Fruit fly (Drosophila melanogaster) whole organism, embryonic: ENCODE results near the gene Vha36-3.

Source experiments
- Adf1 ChIP-seq: fragments of 200-800 bp; sonication (Bioruptor generic); IDR thresholded peaks from 2 replicates; pipeline ENCODE4 v1.3.6; 2022; ENCODE audit warnings: missing biosample characterization, missing genetic modification characterization
- CG10543 ChIP-seq: fragments of 200-800 bp; sonication (Bioruptor generic); optimal IDR thresholded peaks from 3 replicates; lab custom pipeline; 2017; ENCODE audit warnings: missing biosample characterization, mild to moderate bottlenecking, missing genetic modification characterization, moderate library complexity
- CG10979 ChIP-seq: fragments of 200-800 bp; sonication (Bioruptor generic); optimal IDR thresholded peaks from 2 replicates; lab custom pipeline; 2018; ENCODE audit warnings: missing biosample characterization, mild to moderate bottlenecking, missing genetic modification characterization, moderate library complexity
- CG11696 ChIP-seq: fragments of 200-800 bp; sonication (Bioruptor generic); IDR thresholded peaks from 2 replicates; pipeline ENCODE4 v1.3.6; 2022; ENCODE audit warnings: missing biosample characterization, missing genetic modification characterization
- CG12769 ChIP-seq: fragments of 200-800 bp; sonication (Bioruptor generic); optimal IDR thresholded peaks from 2 replicates; lab custom pipeline; 2019; ENCODE audit warnings: missing biosample characterization, mild to moderate bottlenecking, missing genetic modification characterization, moderate library complexity
- CG13624 ChIP-seq: fragments of 200-800 bp; sonication (Bioruptor generic); optimal IDR thresholded peaks from 2 replicates; lab custom pipeline; 2016; ENCODE audit warnings: missing biosample characterization, missing genetic modification characterization
- CG14014 ChIP-seq: fragments of 200-800 bp; sonication (Bioruptor generic); IDR thresholded peaks from 2 replicates; pipeline ENCODE4 v1.3.6; 2022; ENCODE audit warnings: missing biosample characterization, missing genetic modification characterization
- CG14050 ChIP-seq: fragments of 200-800 bp; sonication (Bioruptor generic); IDR thresholded peaks from 3 replicates; pipeline ENCODE4 v1.3.6; 2022; ENCODE audit warnings: missing biosample characterization, missing genetic modification characterization
- CG15514 ChIP-seq: fragments of 200-800 bp; sonication (Bioruptor generic); optimal IDR thresholded peaks from 3 replicates; lab custom pipeline; 2017; ENCODE audit warnings: missing biosample characterization, missing genetic modification characterization, mild to moderate bottlenecking, moderate library complexity, missing genetic modification reagents
- CG1603 ChIP-seq: fragments of 200-800 bp; sonication (Bioruptor generic); optimal IDR thresholded peaks from 2 replicates; lab custom pipeline; 2019; ENCODE audit warnings: missing biosample characterization, mild to moderate bottlenecking, missing genetic modification characterization, moderate library complexity
- CG17385 ChIP-seq: fragments of 200-800 bp; sonication (Bioruptor generic); optimal IDR thresholded peaks from 3 replicates; lab custom pipeline; 2018; ENCODE audit warnings: missing biosample characterization, mild to moderate bottlenecking, missing genetic modification characterization
- CG17612 ChIP-seq: fragments of 200-800 bp; sonication (Bioruptor generic); IDR thresholded peaks from 2 replicates; pipeline ENCODE4 v1.3.6; 2022; ENCODE audit warnings: missing biosample characterization, missing genetic modification characterization
- CG1792 ChIP-seq: fragments of 200-800 bp; sonication (Bioruptor generic); optimal IDR thresholded peaks from 2 replicates; lab custom pipeline; 2016; ENCODE audit warnings: missing biosample characterization, missing genetic modification characterization
- CG33213 ChIP-seq: fragments of 200-800 bp; sonication (Bioruptor generic); optimal IDR thresholded peaks from 3 replicates; lab custom pipeline; 2016; ENCODE audit warnings: missing biosample characterization, missing genetic modification characterization
- CG34422 ChIP-seq: fragments of 200-800 bp; sonication (Bioruptor generic); IDR thresholded peaks from 3 replicates; pipeline ENCODE4 v1.3.6; 2022; ENCODE audit warnings: missing biosample characterization, missing genetic modification characterization
- CG5953 ChIP-seq: fragments of 200-800 bp; sonication (Bioruptor generic); IDR thresholded peaks from 2 replicates; pipeline ENCODE4 v1.3.6; 2022; ENCODE audit warnings: missing biosample characterization, missing genetic modification characterization
- CG9797 ChIP-seq: fragments of 200-800 bp; sonication (Bioruptor generic); optimal IDR thresholded peaks from 3 replicates; lab custom pipeline; 2018; ENCODE audit warnings: missing biosample characterization, mild to moderate bottlenecking, missing genetic modification characterization
- E2f1 ChIP-seq: fragments of 200-800 bp; sonication (Bioruptor generic); IDR thresholded peaks from 2 replicates; pipeline ENCODE4 v1.3.6; 2022; ENCODE audit warnings: missing biosample characterization, missing genetic modification characterization
- HLH3B ChIP-seq: fragments of 200-800 bp; sonication (Bioruptor generic); IDR thresholded peaks from 2 replicates; pipeline ENCODE4 v1.3.6; 2022; ENCODE audit warnings: missing biosample characterization, missing genetic modification characterization
- Hsf ChIP-seq: fragments of 200-800 bp; sonication (Bioruptor generic); optimal IDR thresholded peaks from 3 replicates; lab custom pipeline; 2016; ENCODE audit warnings: missing biosample characterization, missing genetic modification characterization
- MBD-R2 ChIP-seq: fragments of 200-800 bp; sonication (Bioruptor generic); IDR thresholded peaks from 2 replicates; pipeline ENCODE4 v1.3.6; 2022; ENCODE audit warnings: missing biosample characterization, missing genetic modification characterization
- Med ChIP-seq: fragments of 200-800 bp; sonication (Bioruptor generic); peaks from one replicate; lab custom pipeline; 2016; ENCODE audit warnings: missing biosample characterization, missing genetic modification characterization, mild to moderate bottlenecking, inconsistent platforms, moderate library complexity
- NC2α ChIP-seq: fragments of 200-800 bp; sonication (Bioruptor generic); optimal IDR thresholded peaks from 2 replicates; lab custom pipeline; 2016; ENCODE audit warnings: missing biosample characterization, missing genetic modification characterization
- NfI ChIP-seq: fragments of 200-800 bp; sonication (Bioruptor generic); optimal IDR thresholded peaks from 3 replicates; lab custom pipeline; 2018; ENCODE audit warnings: missing biosample characterization, mild to moderate bottlenecking, missing genetic modification characterization, moderate library complexity
- Side ChIP-seq: fragments of 200-800 bp; sonication (Bioruptor generic); optimal IDR thresholded peaks from 2 replicates; lab custom pipeline; 2016; ENCODE audit warnings: missing biosample characterization, missing genetic modification characterization
- Sry-δ ChIP-seq: fragments of 200-800 bp; sonication (Bioruptor generic); optimal IDR thresholded peaks from 2 replicates; lab custom pipeline; 2016; ENCODE audit warnings: missing biosample characterization, missing genetic modification characterization
- ab ChIP-seq: fragments of 200-800 bp; sonication (Bioruptor generic); optimal IDR thresholded peaks from 2 replicates; lab custom pipeline; 2016; ENCODE audit warnings: missing biosample characterization, missing genetic modification characterization
- crc ChIP-seq: fragments of 200-800 bp; sonication (Bioruptor generic); optimal IDR thresholded peaks from 2 replicates; lab custom pipeline; 2016; ENCODE audit warnings: missing biosample characterization, missing genetic modification characterization
- cwo ChIP-seq: fragments of 200-800 bp; sonication (Bioruptor generic); optimal IDR thresholded peaks from 3 replicates; lab custom pipeline; 2017; ENCODE audit warnings: missing biosample characterization, missing genetic modification characterization, mild to moderate bottlenecking, moderate library complexity, missing genetic modification reagents
- dm ChIP-seq: fragments of 200-800 bp; sonication (Bioruptor generic); optimal IDR thresholded peaks from 3 replicates; lab custom pipeline; 2016; ENCODE audit warnings: missing biosample characterization, missing genetic modification characterization
- emc ChIP-seq: fragments of 200-800 bp; sonication (Bioruptor generic); optimal IDR thresholded peaks from 2 replicates; lab custom pipeline; 2016; ENCODE audit warnings: missing biosample characterization, missing genetic modification characterization
- gcm ChIP-seq: fragments of 200-800 bp; sonication (Bioruptor generic); optimal IDR thresholded peaks from 2 replicates; lab custom pipeline; 2019; ENCODE audit warnings: missing biosample characterization, mild to moderate bottlenecking, missing genetic modification characterization, moderate library complexity
- gcm2 ChIP-seq: fragments of 200-800 bp; sonication (Bioruptor generic); optimal IDR thresholded peaks from 2 replicates; lab custom pipeline; 2016; ENCODE audit warnings: missing biosample characterization, missing genetic modification characterization
- insv ChIP-seq, 2 experiments: fragments of 200-800 bp; sonication (Bioruptor generic); optimal IDR thresholded peaks; 3 replicates each; lab custom pipeline; 2016 to 2018; ENCODE audit warnings: missing biosample characterization in 2 of 2, missing genetic modification characterization in 2 of 2
- lab ChIP-seq: fragments of 200-800 bp; sonication (Bioruptor generic); optimal IDR thresholded peaks from 3 replicates; lab custom pipeline; 2017; ENCODE audit warnings: missing biosample characterization, missing genetic modification characterization, mild to moderate bottlenecking, moderate library complexity, missing genetic modification reagents
- nmo ChIP-seq: fragments of 200-800 bp; sonication (Bioruptor generic); optimal IDR thresholded peaks from 2 replicates; lab custom pipeline; 2018; ENCODE audit warnings: missing biosample characterization, mild to moderate bottlenecking, missing genetic modification characterization, moderate library complexity
- nom ChIP-seq: fragments of 200-800 bp; sonication (Bioruptor generic); optimal IDR thresholded peaks from 2 replicates; lab custom pipeline; 2017; ENCODE audit warnings: missing biosample characterization, missing genetic modification characterization, mild to moderate bottlenecking, moderate library complexity, missing genetic modification reagents
- onecut ChIP-seq: fragments of 200-800 bp; sonication (Bioruptor generic); IDR thresholded peaks from 2 replicates; pipeline ENCODE4 v1.3.6; 2022; ENCODE audit warnings: missing biosample characterization, missing genetic modification characterization
- prd ChIP-seq, 3 experiments: fragments of >200 bp in 2 of 3; fragments of 200-800 bp in 1 of 3; sonication (Bioruptor generic) in 1 of 3; optimal IDR thresholded peaks in 2 of 3; IDR thresholded peaks in 1 of 3; 2 replicates in 2 of 3; 3 replicates in 1 of 3; pipeline versions ENCODE4 v1.3.6 to Lab custom; 2017 to 2022; ENCODE audit warnings: missing biosample characterization in 1 of 3, missing genetic modification characterization in 1 of 3
- row ChIP-seq: fragments of 200-800 bp; sonication (Bioruptor generic); IDR thresholded peaks from 3 replicates; pipeline ENCODE4 v1.3.6; 2022; ENCODE audit warnings: missing biosample characterization, missing genetic modification characterization
- sd ChIP-seq: fragments of 200-800 bp; sonication (Bioruptor generic); optimal IDR thresholded peaks from 3 replicates; lab custom pipeline; 2018; ENCODE audit warnings: missing biosample characterization, mild to moderate bottlenecking, missing genetic modification characterization, moderate library complexity
- sens ChIP-seq: fragments of 200-800 bp; sonication (Bioruptor generic); peaks from one replicate; lab custom pipeline; 2016; ENCODE audit warnings: missing biosample characterization, missing genetic modification characterization
- sima ChIP-seq: fragments of 200-800 bp; sonication (Bioruptor generic); optimal IDR thresholded peaks from 2 replicates; lab custom pipeline; 2016; ENCODE audit warnings: missing biosample characterization, missing genetic modification characterization
- ssp ChIP-seq: fragments of 200-800 bp; sonication (Bioruptor generic); IDR thresholded peaks from 2 replicates; pipeline ENCODE4 v1.3.6; 2022; ENCODE audit warnings: missing biosample characterization, missing genetic modification characterization
- vnd ChIP-seq: fragments of 200-800 bp; sonication (Bioruptor generic); IDR thresholded peaks from 3 replicates; pipeline ENCODE4 v1.3.6; 2022; ENCODE audit warnings: missing biosample characterization, missing genetic modification characterization; ENCODE audit not compliant: partially characterized antibody
- wdn ChIP-seq: fragments of 200-800 bp; sonication (Bioruptor generic); IDR thresholded peaks from 2 replicates; pipeline ENCODE4 v1.3.6; 2022; ENCODE audit warnings: missing biosample characterization, missing genetic modification characterization
- zfh2 ChIP-seq: fragments of 200-800 bp; sonication (Bioruptor generic); optimal IDR thresholded peaks from 2 replicates; lab custom pipeline; 2016; ENCODE audit warnings: missing biosample characterization, missing genetic modification characterization

The Vha36-3 gene

dm6 chrX:2588415-2589411 is 8.4 kb upstream of the Vha36-3 start, which contains the start of gene egh (continued):
- TF ChIP-seq onecut = peak; percentile 77
- TF ChIP-seq wdn (GFP tag; lab: Robert Waterston, UW) = peak; percentile 12; the same call in 1 of the 2 replicates
- peak; percentile 29 for TF ChIP-seq CG33213 (GFP tag; lab: Kevin White, UChicago)
- peak; percentile 82 for TF ChIP-seq Med
- TF ChIP-seq zfh2 (GFP tag; lab: Kevin White, UChicago) = peak; percentile 34
- TF ChIP-seq crc (GFP tag; lab: Kevin White, UChicago) = no peak
- TF ChIP-seq CG15514 = peak; percentile 76
- peak; percentile 5 for TF ChIP-seq CG13624 (GFP tag; lab: Kevin White, UChicago)
- TF ChIP-seq row (GFP tag; lab: Robert Waterston, UW) = peak; percentile 52; the same call in 1 of the 3 replicates
- TF ChIP-seq vnd (GFP tag; lab: Robert Waterston, UW) = no peak
- no peak for TF ChIP-seq prd (optimal IDR thresholded peaks at IDR 0.05; lab: Kevin White, UChicago)
- TF ChIP-seq prd (GFP tag; IDR thresholded peaks at IDR 0.05; lab: Robert Waterston, UW) = peak; percentile 61; the same call in 2 of the 3 replicates
- no peak for TF ChIP-seq NC2α (GFP tag; lab: Kevin White, UChicago)
- no peak for TF ChIP-seq sima (GFP tag; lab: Kevin White, UChicago)
- 0 out of 2 replicates have a peak, but pooled peaks have one; percentile 32 for TF ChIP-seq CG5953
- TF ChIP-seq CG12769 (tag; lab: Kevin White, UChicago) = no peak
- TF ChIP-seq CG1792 (GFP tag; lab: Kevin White, UChicago) = peak; percentile 28
- TF ChIP-seq lab = peak; percentile 57
- peak; percentile 97 for TF ChIP-seq CG9797
- peak; percentile 13 for TF ChIP-seq nmo (GFP tag; lab: Kevin White, UChicago)
- peak; percentile 11 for TF ChIP-seq sd
- peak; percentile 30 for TF ChIP-seq Hsf (GFP tag; lab: Kevin White, UChicago)
- TF ChIP-seq NfI = no peak
- TF ChIP-seq sens = peak; percentile 79
- no peak for TF ChIP-seq CG17612 (GFP tag; lab: Robert Waterston, UW)
- TF ChIP-seq emc (GFP tag; lab: Kevin White, UChicago) = peak; percentile 14
- TF ChIP-seq Sry-δ (GFP tag; lab: Kevin White, UChicago) = peak; percentile 50
- TF ChIP-seq ab (GFP tag; lab: Kevin White, UChicago) = no peak
- no peak for TF ChIP-seq CG10979 (tag; lab: Kevin White, UChicago)
- TF ChIP-seq E2f1 (GFP tag; lab: Robert Waterston, UW) = 0 out of 2 replicates have a peak, but pooled peaks have one; percentile 34
- peak; percentile 58 for TF ChIP-seq MBD-R2
- TF ChIP-seq Adf1 (GFP tag; lab: Robert Waterston, UW) = peak; percentile 35; the same call in 1 of the 2 replicates
- TF ChIP-seq gcm2 = no peak
- TF ChIP-seq dm = peak; percentile 20
- TF ChIP-seq HLH3B = peak; percentile 38; the same call in 1 of the 2 replicates
- TF ChIP-seq CG34422 (GFP tag; lab: Robert Waterston, UW) = peak; percentile 74; the same call in 2 of the 3 replicates
- TF ChIP-seq CG14050 (GFP tag; lab: Robert Waterston, UW) = no peak
- TF ChIP-seq CG14014 = 0 out of 2 replicates have a peak, but pooled peaks have one; percentile 28
- 0 out of 2 replicates have a peak, but pooled peaks have one; percentile 20 for TF ChIP-seq CG11696 (GFP tag; lab: Robert Waterston, UW)
- peak; percentile 50 for TF ChIP-seq Side (GFP tag; lab: Kevin White, UChicago)
- peak; percentile 12 for TF ChIP-seq CG17385 (GFP tag; lab: Kevin White, UChicago)
- 0 out of 2 replicates have a peak, but pooled peaks have one; percentile 9 for TF ChIP-seq ssp (GFP tag; lab: Robert Waterston, UW)
- TF ChIP-seq gcm = peak; percentile 34
- TF ChIP-seq cwo (GFP tag; lab: Kevin White, UChicago) = no peak
- TF ChIP-seq CG1603 (tag; lab: Kevin White, UChicago) = peak; percentile 63
- TF ChIP-seq insv (GFP tag; optimal IDR thresholded peaks at IDR 0.05; lab: Kevin White, UChicago) = peak in 1 of 2 experiments; percentile 60
- peak; percentile 80 for TF ChIP-seq nom (GFP tag; lab: Kevin White, UChicago)
- peak; percentile 19 for TF ChIP-seq CG10543 (GFP tag; lab: Kevin White, UChicago)
